Fruit fly (Drosophila melanogaster): Measurements from ENCODE around the gene Rac1.

Gene Rac1

dm6 chr3L:1307005-1307632, 4.6 kb upstream of the Rac1 start, which contains the start of the genes Ctr9 and Nt5a (continued):
- TF ChIP-seq aop (GFP tag; IDR thresholded peaks at IDR 0.05) (no peak), CTCF (GFP tag; optimal IDR thresholded peaks at IDR 0.05) (no peak), C15 (GFP tag; IDR thresholded peaks at IDR 0.05) (0 out of 3 replicates have a peak, but pooled peaks have one; percentile 27), tna (GFP tag; IDR thresholded peaks at IDR 0.05; ENCODE audit: partially characterized antibody) (peak; percentile 63), Oli (tag; optimal IDR thresholded peaks at IDR 0.05) (no peak), Nf-YB (GFP tag; optimal IDR thresholded peaks at IDR 0.05) (peak; percentile 8), twi (tag; optimal IDR thresholded peaks at IDR 0.05) (peak; percentile 56), nom (GFP tag; optimal IDR thresholded peaks at IDR 0.05) (no peak), gsb-n (tag; optimal IDR thresholded peaks at IDR 0.05) (no peak), prd (optimal IDR thresholded peaks at IDR 0.05) (no peak), prd (GFP tag; IDR thresholded peaks at IDR 0.05) (peak; percentile 45; the same call in 2 of the 3 replicates), gt (GFP tag; IDR thresholded peaks at IDR 0.05) (no peak), Drgx (GFP tag; IDR thresholded peaks at IDR 0.05) (no peak), CG9727 (GFP tag; optimal IDR thresholded peaks at IDR 0.05) (no peak), hb (GFP tag; IDR thresholded peaks at IDR 0.05; ENCODE audit: partially characterized antibody) (no peak; the same call in 2 of the 3 replicates), sima (GFP tag; optimal IDR thresholded peaks at IDR 0.05) (no peak), grau (tag; optimal IDR thresholded peaks at IDR 0.05) (peak; percentile 58), inv (GFP tag; IDR thresholded peaks at IDR 0.05; ENCODE audit: partially characterized antibody) (peak; percentile 68), Lim3 (GFP tag; IDR thresholded peaks at IDR 0.05) (no peak), CG8924 (tag; optimal IDR thresholded peaks at IDR 0.05) (peak; percentile 52), CG12659 (GFP tag; optimal IDR thresholded peaks at IDR 0.05) (peak; percentile 86), CG7963 (GFP tag; IDR thresholded peaks at IDR 0.05; ENCODE audit: partially characterized antibody) (peak; percentile 54; the same call in 2 of the 3 replicates), oc (tag; optimal IDR thresholded peaks at IDR 0.05) (no peak), CG13624 (GFP tag; optimal IDR thresholded peaks at IDR 0.05) (peak; percentile 70), H2.0 (GFP tag; IDR thresholded peaks at IDR 0.05) (0 out of 2 replicates have a peak, but pooled peaks have one; percentile 28), nerfin-1 (tag; optimal IDR thresholded peaks at IDR 0.05) (peak; percentile 69), HHEX (GFP tag; optimal IDR thresholded peaks at IDR 0.05) (peak; percentile 8), CG2116 (GFP tag; optimal IDR thresholded peaks at IDR 0.05) (peak; percentile 78), CG15601 (tag; optimal IDR thresholded peaks at IDR 0.05) (peak; percentile 62), CG7372 (GFP tag; IDR thresholded peaks at IDR 0.05) (no peak; the same call in 1 of the 2 replicates), cg (GFP tag; optimal IDR thresholded peaks at IDR 0.05) (no peak), Ptx1 (GFP tag; IDR thresholded peaks at IDR 0.05) (0 out of 2 replicates have a peak, but pooled peaks have one; percentile 41), otp (GFP tag; IDR thresholded peaks at IDR 0.05) (no peak), Usf (GFP tag; optimal IDR thresholded peaks at IDR 0.05) (no peak), CoRest (tag; optimal IDR thresholded peaks at IDR 0.05) (peak; percentile 62), NfI (GFP tag; optimal IDR thresholded peaks at IDR 0.05) (peak; percentile 66), CG8944 (GFP tag; optimal IDR thresholded peaks at IDR 0.05) (peak; percentile 15), Hmx (GFP tag; optimal IDR thresholded peaks at IDR 0.05) (no peak), sr (GFP tag; IDR thresholded peaks at IDR 0.05) (no peak), klu (GFP tag; IDR thresholded peaks at IDR 0.05) (no peak), CG31224 (GFP tag; IDR thresholded peaks at IDR 0.05) (peak; percentile 62; the same call in 1 of the 2 replicates), CG18262 (tag; optimal IDR thresholded peaks at IDR 0.05) (peak; percentile 20), CG12236 (GFP tag; optimal IDR thresholded peaks at IDR 0.05) (no peak), sqz (GFP tag; optimal IDR thresholded peaks at IDR 0.05) (no peak), Dll (GFP tag; IDR thresholded peaks at IDR 0.05; ENCODE audit: partially characterized antibody) (peak; percentile 75; the same call in 3 of the 4 replicates), CG42726 (GFP tag; IDR thresholded peaks at IDR 0.05; ENCODE audit: partially characterized antibody) (peak; percentile 16; the same call in 1 of the 2 replicates), pum (GFP tag; optimal IDR thresholded peaks at IDR 0.05) (no peak), tgo (GFP tag; IDR thresholded peaks at IDR 0.05) (no peak), Hey (tag; optimal IDR thresholded peaks at IDR 0.05) (no peak), Oaz (GFP tag; IDR thresholded peaks at IDR 0.05) (no peak)

Data from whole organism, embryonic.